Worm (Caenorhabditis elegans) whole organism, mixed stage, embryonic: ENCODE results near the gene F54F2.14.

Source experiments
- M03D4.4 ChIP-seq: sonication (generic microtip); optimal IDR thresholded peaks from 2 replicates; lab custom pipeline; 2017; ENCODE audit warnings: mild to moderate bottlenecking, missing genetic modification characterization, missing compliant biosample characterization
- bed-3 ChIP-seq: fragments of 200-800 bp; sonication (Bioruptor generic); optimal IDR thresholded peaks from 3 replicates; lab custom pipeline; 2018; ENCODE audit warnings: mild to moderate bottlenecking, missing genetic modification characterization, moderate library complexity, missing compliant biosample characterization
- blmp-1 ChIP-seq: fragments of 150-350 bp; optimal IDR thresholded peaks from 2 replicates; lab custom pipeline; 2014; ENCODE audit warnings: missing biosample characterization, missing genetic modification characterization
- ceh-39 ChIP-seq: fragments of 150-350 bp; optimal IDR thresholded peaks from 2 replicates; lab custom pipeline; 2014; ENCODE audit warnings: missing biosample characterization, missing genetic modification characterization
- ceh-43 ChIP-seq: fragments of 200-800 bp; sonication (Bioruptor generic); optimal IDR thresholded peaks from 2 replicates; lab custom pipeline; 2018; ENCODE audit warnings: mild to moderate bottlenecking, missing genetic modification characterization, moderate library complexity, missing compliant biosample characterization
- ceh-83 ChIP-seq: fragments of 200-800 bp; sonication (Bioruptor generic); optimal IDR thresholded peaks from 2 replicates; lab custom pipeline; 2018; ENCODE audit warnings: mild to moderate bottlenecking, missing genetic modification characterization, missing compliant biosample characterization
- ces-1 ChIP-seq: fragments of 150-350 bp; optimal IDR thresholded peaks from 2 replicates; lab custom pipeline; 2014; ENCODE audit warnings: missing biosample characterization, missing genetic modification reagents, missing genetic modification characterization
- cnd-1 ChIP-seq: fragments of 200-800 bp; sonication (Bioruptor generic); optimal IDR thresholded peaks from 2 replicates; lab custom pipeline; 2018; ENCODE audit warnings: mild to moderate bottlenecking, missing genetic modification characterization, missing compliant biosample characterization
- elt-3 ChIP-seq: fragments of 150-350 bp; optimal IDR thresholded peaks from 2 replicates; lab custom pipeline; 2014; ENCODE audit warnings: missing biosample characterization, missing genetic modification characterization
- flh-1 ChIP-seq: fragments of 200-800 bp; sonication (Bioruptor generic); optimal IDR thresholded peaks from 2 replicates; lab custom pipeline; 2018; ENCODE audit warnings: mild to moderate bottlenecking, missing genetic modification characterization, moderate library complexity, missing compliant biosample characterization
- ham-2 ChIP-seq: fragments of 200-800 bp; sonication (Bioruptor generic); optimal IDR thresholded peaks from 2 replicates; lab custom pipeline; 2018; ENCODE audit warnings: mild to moderate bottlenecking, missing genetic modification characterization, missing compliant biosample characterization
- hlh-1 ChIP-seq: fragments of 150-350 bp; optimal IDR thresholded peaks from 2 replicates; lab custom pipeline; 2014; ENCODE audit warnings: missing biosample characterization, missing genetic modification reagents, missing genetic modification characterization
- lin-13 ChIP-seq: fragments of 150-350 bp; optimal IDR thresholded peaks from 2 replicates; lab custom pipeline; 2014; ENCODE audit warnings: missing biosample characterization, missing genetic modification characterization
- lin-32 ChIP-seq: fragments of 200-800 bp; sonication (Bioruptor generic); optimal IDR thresholded peaks from 2 replicates; lab custom pipeline; 2018; ENCODE audit warnings: mild to moderate bottlenecking, missing genetic modification characterization, missing compliant biosample characterization
- lsy-2 ChIP-seq: fragments of 150-350 bp; optimal IDR thresholded peaks from 2 replicates; lab custom pipeline; 2014; ENCODE audit warnings: missing biosample characterization, missing genetic modification characterization
- mab-5 ChIP-seq: fragments of 150-350 bp; optimal IDR thresholded peaks from 2 replicates; lab custom pipeline; 2014; ENCODE audit warnings: missing biosample characterization, missing genetic modification characterization
- mep-1 ChIP-seq: fragments of 150-350 bp; optimal IDR thresholded peaks from 2 replicates; lab custom pipeline; 2017; ENCODE audit warnings: missing biosample characterization, missing genetic modification reagents, missing genetic modification characterization, inconsistent platforms
- mls-2 ChIP-seq: sonication (generic microtip); optimal IDR thresholded peaks from 2 replicates; lab custom pipeline; 2016; ENCODE audit warnings: mild to moderate bottlenecking, missing genetic modification characterization, moderate library complexity, missing compliant biosample characterization
- nhr-12 ChIP-seq: fragments of 150-350 bp; optimal IDR thresholded peaks from 2 replicates; lab custom pipeline; 2014; ENCODE audit warnings: missing biosample characterization, missing genetic modification characterization
- nhr-2 ChIP-seq: fragments of 150-350 bp; optimal IDR thresholded peaks from 2 replicates; lab custom pipeline; 2014; ENCODE audit warnings: missing biosample characterization, missing genetic modification characterization
- nhr-237 ChIP-seq: fragments of 150-350 bp; optimal IDR thresholded peaks from 2 replicates; lab custom pipeline; 2014; ENCODE audit warnings: missing biosample characterization, missing genetic modification characterization
- nhr-28 ChIP-seq: fragments of 150-350 bp; optimal IDR thresholded peaks from 2 replicates; lab custom pipeline; 2014; ENCODE audit warnings: missing biosample characterization, missing genetic modification characterization
- nhr-76 ChIP-seq: sonication (generic microtip); optimal IDR thresholded peaks from 2 replicates; lab custom pipeline; 2017; ENCODE audit warnings: missing biosample characterization, missing genetic modification characterization
- pha-4 ChIP-seq: fragments of 150-350 bp; optimal IDR thresholded peaks from 2 replicates; lab custom pipeline; 2018; ENCODE audit warnings: missing biosample characterization, missing genetic modification reagents, missing genetic modification characterization
- snpc-4 ChIP-seq: fragments of 150-350 bp; optimal IDR thresholded peaks from 2 replicates; lab custom pipeline; 2014; ENCODE audit warnings: missing biosample characterization, missing genetic modification characterization
- sptf-1 ChIP-seq: sonication (generic microtip); optimal IDR thresholded peaks from 2 replicates; lab custom pipeline; 2017; ENCODE audit warnings: mild to moderate bottlenecking, missing genetic modification characterization, moderate library complexity, missing compliant biosample characterization
- tbx-8 ChIP-seq: fragments of 200-800 bp; sonication (Bioruptor generic); optimal IDR thresholded peaks from 2 replicates; lab custom pipeline; 2018; ENCODE audit warnings: mild to moderate bottlenecking, missing genetic modification characterization, moderate library complexity, missing compliant biosample characterization
- unc-120 ChIP-seq: sonication (generic microtip); optimal IDR thresholded peaks from 2 replicates; lab custom pipeline; 2017; ENCODE audit warnings: missing genetic modification characterization, missing compliant biosample characterization; ENCODE audit not compliant: poor library complexity, severe bottlenecking
- unc-39 ChIP-seq: fragments of 150-350 bp; optimal IDR thresholded peaks from 2 replicates; lab custom pipeline; 2014; ENCODE audit warnings: missing biosample characterization, missing genetic modification characterization
- unc-62 ChIP-seq: fragments of 150-350 bp; optimal IDR thresholded peaks from 2 replicates; lab custom pipeline; 2014; ENCODE audit warnings: missing biosample characterization, missing genetic modification reagents, missing genetic modification characterization
- zip-8 ChIP-seq: fragments of 150-350 bp; optimal IDR thresholded peaks from 2 replicates; lab custom pipeline; 2014; ENCODE audit warnings: missing biosample characterization, missing genetic modification characterization
- ztf-11 ChIP-seq: fragments of 150-350 bp; optimal IDR thresholded peaks from 2 replicates; lab custom pipeline; 2014; ENCODE audit warnings: missing biosample characterization, missing genetic modification characterization

F54F2.14 gene

DNA sequence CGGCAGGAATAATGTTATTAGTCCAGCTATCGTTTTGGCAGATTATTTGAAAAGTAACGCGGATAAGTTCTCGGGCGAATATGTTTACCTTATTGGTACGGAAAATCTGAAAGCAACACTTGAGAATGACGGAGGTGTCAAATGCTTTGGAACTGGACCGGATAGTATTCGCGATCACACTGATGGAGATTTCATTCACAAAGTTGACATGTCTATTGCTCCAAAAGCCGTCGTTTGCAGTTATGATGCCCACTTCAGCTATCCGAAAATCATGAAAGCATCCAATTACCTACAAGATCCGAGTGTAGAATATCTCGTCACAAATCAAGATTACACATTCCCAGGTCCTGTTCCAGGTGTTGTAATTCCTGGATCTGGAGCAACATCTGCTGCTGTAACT is 18.0 kb upstream of the F54F2.14 start:
- TF ChIP-seq unc-120 (no peak), sptf-1 (tag; lab: Kevin White, UChicago) (no peak), ham-2 (GFP tag; lab: Kevin White, UChicago) (no peak), tbx-8 (GFP tag; lab: Kevin White, UChicago) (no peak), nhr-2 (tag; lab: Kevin White, UChicago) (no peak), zip-8 (tag; lab: Kevin White, UChicago) (no peak), nhr-12 (tag; lab: Kevin White, UChicago) (no peak), mab-5 (no peak), ces-1 (GFP tag; lab: Kevin White, UChicago) (no peak), nhr-28 (tag; lab: Kevin White, UChicago) (no peak), bed-3 (GFP tag; lab: Kevin White, UChicago) (no peak), cnd-1 (tag; lab: Kevin White, UChicago) (no peak), lsy-2 (tag; lab: Kevin White, UChicago) (no peak), unc-39 (tag; lab: Kevin White, UChicago) (no peak), nhr-237 (tag; lab: Kevin White, UChicago) (no peak), hlh-1 (tag; lab: Kevin White, UChicago) (no peak), pha-4 (no peak), ztf-11 (tag; lab: Kevin White, UChicago) (no peak), elt-3 (tag; lab: Kevin White, UChicago) (no peak), mep-1 (tag; lab: Kevin White, UChicago) (no peak)

DNA sequence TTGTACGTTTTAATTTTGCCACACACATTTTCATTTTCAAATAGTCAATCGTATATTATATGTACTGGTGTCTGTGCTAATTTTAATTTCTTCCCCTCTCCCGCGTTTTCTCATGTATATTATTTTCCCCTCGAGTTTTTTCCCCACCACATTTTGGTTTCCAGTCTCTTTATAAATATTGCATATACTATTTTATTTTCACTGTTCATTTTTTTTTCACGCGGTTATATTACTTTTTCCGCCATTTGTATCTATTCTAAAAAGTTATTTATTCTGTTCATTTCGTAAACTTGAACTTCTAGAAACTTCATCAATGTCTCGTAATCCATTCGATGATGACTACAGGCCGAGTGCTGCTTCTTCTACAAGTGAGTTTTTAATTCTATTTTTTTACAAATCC is 15.4 kb upstream of the F54F2.14 start, which contains the start of gene snap-29:
Gene snap-29, plus strand, starts transcription at position 301 of the 400 bp plus-strand sequence.
- no peak for TF ChIP-seq lsy-2 (tag; lab: Kevin White, UChicago)

DNA sequence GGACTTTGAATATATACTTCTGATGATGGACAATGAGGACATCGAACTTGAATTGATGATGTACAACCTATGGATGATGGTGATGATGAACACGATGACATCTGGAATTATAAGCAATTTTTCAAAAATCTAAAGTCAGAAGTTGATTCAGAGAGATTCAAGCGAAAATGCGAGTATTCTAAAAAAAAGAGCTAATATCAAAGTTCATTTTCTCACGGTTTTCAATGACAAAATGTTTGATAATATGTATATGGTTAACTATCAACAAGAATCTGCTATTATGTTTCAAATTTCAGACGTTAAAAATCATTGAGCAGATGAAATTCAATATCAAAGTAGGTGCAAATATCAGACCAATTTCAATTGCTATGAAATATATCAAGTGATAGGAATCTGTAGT is 11.4 kb upstream of the F54F2.14 start, which contains the start of gene K02D10.4:
Gene K02D10.4, minus strand, starts transcription at position 101 of the 400 bp plus-strand sequence.
- TF ChIP-seq ham-2 (GFP tag; lab: Kevin White, UChicago) (no peak), unc-39 (tag; lab: Kevin White, UChicago) (no peak), lin-13 (tag; lab: Kevin White, UChicago) (no peak), tbx-8 (GFP tag; lab: Kevin White, UChicago) (no peak), ceh-39 (tag; lab: Kevin White, UChicago) (no peak), zip-8 (tag; lab: Kevin White, UChicago) (no peak), nhr-28 (tag; lab: Kevin White, UChicago) (no peak), ces-1 (GFP tag; lab: Kevin White, UChicago) (no peak), nhr-237 (tag; lab: Kevin White, UChicago) (no peak), nhr-12 (tag; lab: Kevin White, UChicago) (no peak), flh-1 (GFP tag; lab: Kevin White, UChicago) (no peak), mep-1 (tag; lab: Kevin White, UChicago) (no peak), M03D4.4 (tag; lab: Kevin White, UChicago) (no peak), hlh-1 (tag; lab: Kevin White, UChicago) (no peak)

DNA sequence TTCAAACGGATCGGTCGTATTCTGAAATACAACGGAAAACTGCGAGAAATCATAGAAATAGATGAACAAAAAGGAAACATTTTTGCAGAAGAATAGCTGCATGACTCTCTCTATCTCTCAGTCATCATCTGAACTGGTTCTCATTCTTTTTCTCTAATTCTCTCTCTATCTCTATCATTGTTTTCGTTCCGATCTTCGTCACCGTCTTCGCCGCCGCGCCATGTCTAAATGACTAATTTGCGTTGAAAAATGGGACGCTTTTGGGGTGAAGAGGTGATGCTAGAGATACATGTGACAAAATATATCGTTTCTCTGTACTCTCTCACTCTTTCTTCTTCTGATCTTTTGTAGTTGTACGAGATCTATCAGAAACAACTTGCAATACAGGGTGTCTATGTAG is 10.9 kb upstream of the F54F2.14 start:
- no peak for TF ChIP-seq ceh-39 (tag; lab: Kevin White, UChicago)
- no peak for TF ChIP-seq blmp-1 (tag; lab: Kevin White, UChicago)
- no peak for TF ChIP-seq ceh-83 (GFP tag; lab: Kevin White, UChicago)
- TF ChIP-seq lsy-2 (tag; lab: Kevin White, UChicago), result no peak
- TF ChIP-seq mab-5, result no peak
- no peak for TF ChIP-seq zip-8 (tag; lab: Kevin White, UChicago)
- no peak for TF ChIP-seq lin-13 (tag; lab: Kevin White, UChicago)
- TF ChIP-seq nhr-76 (tag; lab: Kevin White, UChicago), result no peak
- no peak for TF ChIP-seq pha-4
- TF ChIP-seq flh-1 (GFP tag; lab: Kevin White, UChicago), result no peak
- no peak for TF ChIP-seq ceh-43 (GFP tag; lab: Kevin White, UChicago)
- TF ChIP-seq lin-32, result no peak
- TF ChIP-seq ham-2 (GFP tag; lab: Kevin White, UChicago), result no peak
- no peak for TF ChIP-seq unc-62 (GFP tag; lab: Kevin White, UChicago)
- TF ChIP-seq snpc-4, result no peak
- TF ChIP-seq mep-1 (tag; lab: Kevin White, UChicago), result no peak
- TF ChIP-seq mls-2 (tag; lab: Kevin White, UChicago), result no peak
- no peak for TF ChIP-seq ztf-11 (tag; lab: Kevin White, UChicago)
